Fruit fly (Drosophila melanogaster): ENCODE results near the gene baz.

DNA sequence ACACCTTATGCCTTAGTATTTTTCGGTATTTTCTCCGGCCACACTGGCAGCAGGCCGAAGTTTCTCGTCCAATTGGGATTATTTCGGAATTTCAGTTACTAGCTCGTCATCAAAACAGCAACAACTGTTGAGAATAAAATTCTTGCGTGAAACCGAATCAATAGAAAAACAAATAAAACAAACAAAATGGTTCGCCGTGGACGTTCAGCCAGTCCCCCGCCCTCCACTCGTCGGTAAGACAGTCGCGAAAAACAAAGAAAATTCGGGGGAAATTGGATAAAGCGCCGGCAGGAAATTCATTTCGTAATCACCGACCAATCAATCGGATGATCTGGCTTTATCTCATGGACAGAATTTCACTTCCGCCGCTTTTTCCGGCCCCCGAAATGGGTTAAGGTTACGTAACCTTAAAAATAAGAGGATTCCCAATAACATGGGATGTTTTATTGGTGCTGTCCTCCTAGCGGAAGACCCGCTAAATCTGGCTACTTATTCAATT, 10.8 kb upstream of the baz start, which contains the start of gene Chchd2:
- TF ChIP-seq h (optimal IDR thresholded peaks at IDR 0.05), result no peak
- TF ChIP-seq Sin3A (optimal IDR thresholded peaks at IDR 0.05), result no peak

Data from Kc167 (cell line).